Worm (Caenorhabditis elegans) whole organism, midembryonic: ENCODE results near the gene sra-26.

Source experiments
- T22C8.4 ChIP-seq: fragments of 200-800 bp; sonication (Bioruptor generic); IDR thresholded peaks from 2 replicates; pipeline ENCODE4 v1.3.6; 2022; ENCODE audit warnings: missing genetic modification characterization, missing compliant biosample characterization
- cog-1 ChIP-seq: sonication (generic microtip); optimal IDR thresholded peaks from 2 replicates; lab custom pipeline; 2016; ENCODE audit warnings: missing genetic modification characterization, missing compliant biosample characterization
- flt-1 ChIP-seq: fragments of 200-800 bp; sonication (Bioruptor generic); IDR thresholded peaks from 2 replicates; pipeline ENCODE4 v1.3.6; 2022; ENCODE audit warnings: missing genetic modification characterization, missing compliant biosample characterization
- klf-2 ChIP-seq: fragments of 200-800 bp; sonication (Bioruptor generic); conservative IDR thresholded peaks from 2 replicates; pipeline ENCODE4 v1.3.6; 2022; ENCODE audit warnings: missing genetic modification reagents, missing genetic modification characterization, missing compliant biosample characterization
- med-1 ChIP-seq: sonication (generic microtip); optimal IDR thresholded peaks from 2 replicates; lab custom pipeline; 2017; ENCODE audit warnings: missing genetic modification characterization, mild to moderate bottlenecking, missing compliant biosample characterization, antibody characterized with exemption, missing genetic modification reagents; ENCODE audit not compliant: insufficient read depth
- ref-1 ChIP-seq: fragments of 200-800 bp; sonication (Bioruptor generic); conservative IDR thresholded peaks from 2 replicates; pipeline ENCODE4 v1.3.6; 2022; ENCODE audit warnings: missing genetic modification reagents, missing genetic modification characterization, missing compliant biosample characterization
- tab-1 ChIP-seq: fragments of 200-800 bp; sonication (Bioruptor generic); IDR thresholded peaks from 2 replicates; pipeline ENCODE4 v1.3.6; 2022; ENCODE audit warnings: missing genetic modification characterization, missing compliant biosample characterization
- ztf-23 ChIP-seq: fragments of 200-800 bp; sonication (Bioruptor generic); IDR thresholded peaks from 2 replicates; pipeline ENCODE4 v1.3.6; 2022; ENCODE audit warnings: missing genetic modification reagents, missing genetic modification characterization, missing compliant biosample characterization
- ztf-29 ChIP-seq: fragments of 200-800 bp; sonication (Bioruptor generic); IDR thresholded peaks from 2 replicates; pipeline ENCODE4 v1.3.6; 2022; ENCODE audit warnings: missing genetic modification reagents, missing genetic modification characterization, missing compliant biosample characterization

The sra-26 gene

DNA sequence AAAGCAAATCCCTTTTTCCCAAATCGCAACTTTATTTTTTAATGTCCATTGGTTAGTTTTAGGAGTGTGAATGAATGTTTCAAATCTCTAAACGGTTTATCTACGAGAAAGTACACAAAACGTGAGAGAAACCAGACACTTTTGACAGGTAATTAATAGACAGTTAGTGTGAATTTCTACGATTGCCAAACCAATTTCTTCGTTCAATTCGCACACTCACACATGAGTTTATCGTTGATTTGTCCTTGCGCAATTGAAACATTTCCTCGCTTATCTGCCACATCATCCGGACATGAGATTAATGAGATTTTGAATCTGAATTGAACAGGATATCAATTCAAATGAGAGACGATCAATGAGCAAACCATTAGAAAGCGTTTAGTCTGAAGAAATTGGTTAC is 41.4 kb downstream of the sra-26 start:
- TF ChIP-seq cog-1 (tag; lab: Kevin White, UChicago), result no peak
- no peak for TF ChIP-seq ref-1 (GFP tag; lab: Robert Waterston, UW)
- no peak for TF ChIP-seq T22C8.4 (GFP tag; lab: Robert Waterston, UW)
- no peak for TF ChIP-seq klf-2 (GFP tag; lab: Robert Waterston, UW)
- no peak for TF ChIP-seq ztf-29 (GFP tag; lab: Robert Waterston, UW)
- no peak for TF ChIP-seq tab-1
- no peak for TF ChIP-seq med-1 (GFP tag; lab: Kevin White, UChicago)
- no peak for TF ChIP-seq flt-1 (GFP tag; lab: Robert Waterston, UW)
- no peak for TF ChIP-seq ztf-23 (GFP tag; lab: Robert Waterston, UW)

DNA sequence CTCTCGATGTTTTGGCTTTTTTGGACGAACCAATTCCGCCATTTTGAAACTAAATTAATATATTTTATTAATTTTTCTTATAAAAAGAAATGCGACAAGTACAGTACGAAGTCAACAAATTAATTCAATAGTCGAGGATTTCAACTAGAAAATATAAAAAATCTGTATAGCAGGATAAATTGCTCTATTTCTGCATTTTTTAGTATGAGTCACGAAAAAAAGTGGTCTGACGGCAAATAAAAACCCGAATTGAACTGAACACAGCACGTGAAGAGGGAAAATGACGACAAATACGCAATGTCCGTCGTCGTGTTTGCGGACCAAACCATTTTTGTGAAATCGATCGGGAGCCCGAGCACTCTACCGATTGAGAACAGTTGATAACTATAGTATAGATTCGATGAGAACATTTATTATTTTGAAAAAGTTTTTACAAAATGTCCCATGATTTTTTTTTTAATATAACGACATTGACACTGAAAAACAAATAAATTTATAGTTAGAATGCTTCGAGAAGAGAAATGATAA is 42.2 kb downstream of the sra-26 start, which contains the start of gene epg-5:
Gene epg-5 (minus strand): TSS at position 51 of the 528 bp plus-strand sequence.
- peak; percentile 51; the same call in 1 of the 2 replicates for TF ChIP-seq T22C8.4 (GFP tag; lab: Robert Waterston, UW)
- no peak for TF ChIP-seq ztf-23 (GFP tag; lab: Robert Waterston, UW)

DNA sequence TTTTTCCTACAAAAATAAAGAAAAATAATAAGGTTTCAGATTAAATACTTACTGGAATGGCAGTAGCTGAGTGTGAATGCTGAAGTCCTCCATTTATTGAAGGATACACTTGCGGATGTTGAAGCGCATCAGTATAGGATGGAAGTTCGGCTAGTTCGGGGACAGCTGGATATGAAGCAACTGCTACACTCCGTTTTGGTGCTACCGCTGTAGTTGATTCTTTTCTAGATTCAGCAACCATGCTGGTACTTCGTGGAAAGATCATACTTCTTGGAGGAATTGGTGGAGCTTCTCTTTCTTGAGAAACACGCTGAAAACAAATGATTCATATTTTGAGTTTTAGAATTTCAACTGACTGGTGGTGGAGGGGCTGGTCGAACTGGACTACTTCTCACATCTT is 43.0 kb downstream of the sra-26 start:
- no peak for TF ChIP-seq T22C8.4 (GFP tag; lab: Robert Waterston, UW)
- TF ChIP-seq ztf-29 (GFP tag; lab: Robert Waterston, UW), result no peak
- TF ChIP-seq ztf-23 (GFP tag; lab: Robert Waterston, UW), result no peak
- no peak for TF ChIP-seq flt-1 (GFP tag; lab: Robert Waterston, UW)
- TF ChIP-seq ref-1 (GFP tag; lab: Robert Waterston, UW), result no peak
- no peak for TF ChIP-seq med-1 (GFP tag; lab: Kevin White, UChicago)
- no peak for TF ChIP-seq cog-1 (tag; lab: Kevin White, UChicago)
- TF ChIP-seq klf-2 (GFP tag; lab: Robert Waterston, UW), result no peak
- TF ChIP-seq tab-1, result no peak

ce11 chrII:6600973-6601372 is 50.6 kb downstream of the sra-26 start, which contains the start of gene vps-33.2:
Gene vps-33.2 (plus strand): TSS chrII:6601216.
- TF ChIP-seq flt-1 (GFP tag; lab: Robert Waterston, UW) (no peak), ztf-23 (GFP tag; lab: Robert Waterston, UW) (peak; percentile 75), klf-2 (GFP tag; lab: Robert Waterston, UW) (no peak)
